Fruit fly (Drosophila melanogaster) whole organism, adult: ENCODE measurements around the gene CG12605.

ENCODE experiments used
- CG12768 ChIP-seq: fragments of 200-800 bp; sonication (Bioruptor generic); optimal IDR thresholded peaks from 2 replicates; lab custom pipeline; 2017; ENCODE audit warnings: missing biosample characterization, missing genetic modification characterization, mild to moderate bottlenecking, moderate library complexity, missing genetic modification reagents
- CG33017 ChIP-seq: fragments of 200-800 bp; sonication (Bioruptor generic); optimal IDR thresholded peaks from 2 replicates; lab custom pipeline; 2018; ENCODE audit warnings: missing biosample characterization, mild to moderate bottlenecking, missing genetic modification characterization, moderate library complexity
- CG7045 ChIP-seq: fragments of 200-800 bp; sonication (Bioruptor generic); optimal IDR thresholded peaks from 2 replicates; lab custom pipeline; 2017; ENCODE audit warnings: missing biosample characterization, mild to moderate bottlenecking, missing genetic modification characterization
- Crg-1 ChIP-seq: fragments of 200-800 bp; sonication (Bioruptor generic); optimal IDR thresholded peaks from 2 replicates; lab custom pipeline; 2016; ENCODE audit warnings: missing biosample characterization, missing genetic modification characterization

DNA sequence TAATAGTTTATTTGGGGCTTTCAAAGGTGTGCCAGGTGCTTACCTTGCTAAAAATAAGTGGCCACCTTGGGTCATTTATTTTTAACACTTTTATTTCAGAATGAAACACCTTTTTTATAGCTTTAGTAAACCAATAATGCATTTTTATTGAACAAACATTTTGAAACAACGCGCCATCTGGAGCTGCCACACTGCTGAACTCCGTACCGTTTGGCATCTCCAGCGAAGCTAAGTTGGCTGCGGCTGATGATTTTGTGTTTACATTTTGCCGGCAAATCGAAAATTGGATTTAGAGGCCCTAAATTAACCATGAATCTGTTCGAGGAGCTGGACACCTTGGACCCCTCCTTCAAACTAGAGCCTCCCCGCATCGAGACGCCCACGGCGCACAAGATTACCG is 59.5 kb downstream of the CG12605 start, which contains the start of gene ida:
- TF ChIP-seq CG33017 (tag; lab: Kevin White, UChicago) = no peak
- peak; percentile 29 for TF ChIP-seq CG12768
- TF ChIP-seq CG7045 (GFP tag; lab: Kevin White, UChicago) = no peak
- TF ChIP-seq Crg-1 (GFP tag; lab: Kevin White, UChicago) = no peak
